Fruit fly (Drosophila melanogaster): ENCODE results near the gene grk.

- no peak for TF ChIP-seq EcR (GFP tag; optimal IDR thresholded peaks at IDR 0.05)
- TF ChIP-seq pan (optimal IDR thresholded peaks at IDR 0.05): no peak
- TF ChIP-seq Dll (optimal IDR thresholded peaks at IDR 0.05): no peak
- no peak for TF ChIP-seq psq (optimal IDR thresholded peaks at IDR 0.05)
- TF ChIP-seq CG8478 (optimal IDR thresholded peaks at IDR 0.05): no peak
- TF ChIP-seq usp (GFP tag; optimal IDR thresholded peaks at IDR 0.05): no peak
Observed at dm6 chr2L:8481623-8482424, 48.4 kb upstream of the grk start, which contains the start of gene CG43796.
